Worm (Caenorhabditis elegans) whole organism, young adult: Measurements from ENCODE around the gene C02F5.2.

ENCODE experiments used
- B0261.1 ChIP-seq: sonication (generic microtip); optimal IDR thresholded peaks from 2 replicates; lab custom pipeline; 2016; ENCODE audit warnings: mild to moderate bottlenecking, missing genetic modification characterization, moderate library complexity, missing compliant biosample characterization
- B0336.3 ChIP-seq: fragments of 200-800 bp; sonication (Bioruptor generic); IDR thresholded peaks from 2 replicates; pipeline ENCODE4 v1.3.6; 2022; ENCODE audit warnings: missing genetic modification characterization, missing compliant biosample characterization
- F23B12.7 ChIP-seq: sonication (generic microtip); optimal IDR thresholded peaks from 2 replicates; lab custom pipeline; 2017; ENCODE audit warnings: missing genetic modification characterization, mild to moderate bottlenecking, missing compliant biosample characterization, antibody characterized with exemption, moderate library complexity; ENCODE audit not compliant: insufficient read depth
- F33H1.4 ChIP-seq: fragments of 200-800 bp; sonication (Bioruptor generic); IDR thresholded peaks from 2 replicates; pipeline ENCODE4 v1.3.6; 2022; ENCODE audit warnings: missing genetic modification reagents, missing genetic modification characterization, missing compliant biosample characterization
- F37B4.10 ChIP-seq: fragments of 200-800 bp; sonication (Bioruptor generic); IDR thresholded peaks from 2 replicates; pipeline ENCODE4 v1.3.6; 2022; ENCODE audit warnings: missing genetic modification characterization, missing compliant biosample characterization
- F52B5.7 ChIP-seq: sonication (generic microtip); optimal IDR thresholded peaks from 2 replicates; lab custom pipeline; 2016; ENCODE audit warnings: mild to moderate bottlenecking, missing genetic modification characterization, missing compliant biosample characterization
- F57C9.4 ChIP-seq: sonication (generic microtip); optimal IDR thresholded peaks from 2 replicates; lab custom pipeline; 2017; ENCODE audit warnings: mild to moderate bottlenecking, missing genetic modification characterization, missing compliant biosample characterization
- aptf-2 ChIP-seq: fragments of 200-800 bp; sonication (Bioruptor generic); conservative IDR thresholded peaks from 2 replicates; pipeline ENCODE4 v1.3.6; 2022; ENCODE audit warnings: missing genetic modification reagents, missing genetic modification characterization, missing compliant biosample characterization
- aptf-3 ChIP-seq: fragments of 200-800 bp; sonication (Bioruptor generic); IDR thresholded peaks from 2 replicates; pipeline ENCODE4 v1.3.6; 2022; ENCODE audit warnings: missing genetic modification characterization, missing compliant biosample characterization
- athp-1 ChIP-seq: sonication (generic microtip); optimal IDR thresholded peaks from 2 replicates; lab custom pipeline; 2017; ENCODE audit warnings: mild to moderate bottlenecking, missing genetic modification characterization, missing compliant biosample characterization
- attf-3 ChIP-seq: fragments of 200-800 bp; sonication (Bioruptor generic); conservative IDR thresholded peaks from 2 replicates; pipeline ENCODE4 v1.3.6; 2022; ENCODE audit warnings: missing genetic modification reagents, missing genetic modification characterization, missing compliant biosample characterization
- attf-5 ChIP-seq: fragments of 200-800 bp; sonication (Bioruptor generic); optimal IDR thresholded peaks from 2 replicates; lab custom pipeline; 2018; ENCODE audit warnings: mild to moderate bottlenecking, missing genetic modification characterization, missing compliant biosample characterization
- ccch-3 ChIP-seq: fragments of 200-800 bp; sonication (Bioruptor generic); optimal IDR thresholded peaks from 2 replicates; lab custom pipeline; 2018; ENCODE audit warnings: mild to moderate bottlenecking, missing genetic modification characterization, missing compliant biosample characterization
- cebp-1 ChIP-seq, 2 experiments: fragments of 200-800 bp in 1 of 2; sonication (Bioruptor generic) in 1 of 2; sonication (generic microtip) in 1 of 2; IDR thresholded peaks in 1 of 2; optimal IDR thresholded peaks in 1 of 2; 2 replicates each; pipeline versions ENCODE4 v1.3.6 to Lab custom; 2017 to 2022; ENCODE audit warnings: missing compliant biosample characterization in 2 of 2, missing genetic modification characterization in 2 of 2, mild to moderate bottlenecking in 1 of 2, missing genetic modification reagents in 1 of 2, moderate library complexity in 1 of 2
- cebp-2 ChIP-seq: fragments of 200-800 bp; sonication (Bioruptor generic); IDR thresholded peaks from 2 replicates; pipeline ENCODE4 v1.3.6; 2022; ENCODE audit warnings: missing genetic modification characterization, missing compliant biosample characterization
- ceh-91 ChIP-seq: fragments of 200-800 bp; sonication (Bioruptor generic); IDR thresholded peaks from 2 replicates; pipeline ENCODE4 v1.3.6; 2022; ENCODE audit warnings: missing genetic modification reagents, missing genetic modification characterization, missing compliant biosample characterization
- die-1 ChIP-seq: sonication (generic microtip); optimal IDR thresholded peaks from 2 replicates; lab custom pipeline; 2016; ENCODE audit warnings: missing genotype, mild to moderate bottlenecking, missing genetic modification characterization, missing compliant biosample characterization
- dox-1 ChIP-seq: fragments of 200-800 bp; sonication (Bioruptor generic); IDR thresholded peaks from 2 replicates; pipeline ENCODE4 v1.3.6; 2022; ENCODE audit warnings: missing genetic modification reagents, missing genetic modification characterization, missing compliant biosample characterization
- dpl-1 ChIP-seq: fragments of 150-350 bp; optimal IDR thresholded peaks from 2 replicates; lab custom pipeline; 2014; ENCODE audit warnings: missing biosample characterization, missing genetic modification reagents, missing genetic modification characterization
- efl-1 ChIP-seq: fragments of 150-350 bp; optimal IDR thresholded peaks from 2 replicates; lab custom pipeline; 2014; ENCODE audit warnings: missing biosample characterization, missing genetic modification reagents, missing genetic modification characterization
- egrh-3 ChIP-seq: fragments of 200-800 bp; sonication (Bioruptor generic); IDR thresholded peaks from 2 replicates; pipeline ENCODE4 v1.3.6; 2022; ENCODE audit warnings: missing genetic modification reagents, missing genetic modification characterization, missing compliant biosample characterization
- ekl-4 ChIP-seq: fragments of 200-800 bp; sonication (Bioruptor generic); IDR thresholded peaks from 2 replicates; pipeline ENCODE4 v1.3.6; 2022; ENCODE audit warnings: missing genetic modification reagents, missing genetic modification characterization, missing compliant biosample characterization
- ets-4 ChIP-seq: fragments of 200-800 bp; sonication (Bioruptor generic); optimal IDR thresholded peaks from 2 replicates; lab custom pipeline; 2018; ENCODE audit warnings: mild to moderate bottlenecking, missing genetic modification characterization, missing compliant biosample characterization
- hlh-12 ChIP-seq: sonication (generic microtip); optimal IDR thresholded peaks from 2 replicates; lab custom pipeline; 2016; ENCODE audit warnings: missing genetic modification characterization, missing compliant biosample characterization
- hlh-26 ChIP-seq: fragments of 200-800 bp; sonication (Bioruptor generic); conservative IDR thresholded peaks from 2 replicates; pipeline ENCODE4 v1.3.6; 2022; ENCODE audit warnings: missing genetic modification reagents, missing genetic modification characterization, missing compliant biosample characterization
- hsf-1 ChIP-seq: fragments of 200-800 bp; sonication (Bioruptor generic); IDR thresholded peaks from 2 replicates; pipeline ENCODE4 v1.3.6; 2022; ENCODE audit warnings: missing genetic modification reagents, missing genetic modification characterization, missing compliant biosample characterization
- lag-1 ChIP-seq: fragments of 200-800 bp; sonication (Bioruptor generic); IDR thresholded peaks from 2 replicates; pipeline ENCODE4 v1.3.6; 2022; ENCODE audit warnings: missing genetic modification reagents, missing genetic modification characterization, missing compliant biosample characterization
- let-607 ChIP-seq, 2 experiments: fragments of 200-800 bp in 1 of 2; sonication (Bioruptor generic) in 1 of 2; sonication (generic microtip) in 1 of 2; optimal IDR thresholded peaks; 2 replicates each; lab custom pipeline; 2016 to 2018; ENCODE audit warnings: mild to moderate bottlenecking in 2 of 2, missing compliant biosample characterization in 2 of 2, missing genetic modification characterization in 2 of 2, moderate library complexity in 2 of 2, missing genotype in 1 of 2
- lsl-1 ChIP-seq: fragments of 200-800 bp; sonication (Bioruptor generic); optimal IDR thresholded peaks from 2 replicates; lab custom pipeline; 2018; ENCODE audit warnings: mild to moderate bottlenecking, missing genetic modification characterization, moderate library complexity, missing compliant biosample characterization
- madf-10 ChIP-seq: sonication (generic microtip); optimal IDR thresholded peaks from 2 replicates; lab custom pipeline; 2016; ENCODE audit warnings: mild to moderate bottlenecking, missing genetic modification characterization, missing compliant biosample characterization
- mel-28 ChIP-seq: sonication (generic microtip); optimal IDR thresholded peaks from 2 replicates; lab custom pipeline; 2016; ENCODE audit warnings: borderline replicate concordance, mild to moderate bottlenecking, missing genetic modification characterization, missing compliant biosample characterization
- nfya-1 ChIP-seq: sonication (generic microtip); optimal IDR thresholded peaks from 2 replicates; lab custom pipeline; 2017; ENCODE audit warnings: antibody characterized with exemption, missing compliant biosample characterization, missing genetic modification characterization, borderline replicate concordance; ENCODE audit not compliant: insufficient read depth
- nfya-2 ChIP-seq: fragments of 200-800 bp; sonication (Bioruptor generic); IDR thresholded peaks from 2 replicates; pipeline ENCODE4 v1.3.6; 2022; ENCODE audit warnings: missing genetic modification reagents, missing genetic modification characterization, missing compliant biosample characterization
- nfyb-1 ChIP-seq: fragments of 200-800 bp; sonication (Bioruptor generic); IDR thresholded peaks from 2 replicates; pipeline ENCODE4 v1.3.6; 2022; ENCODE audit warnings: missing genetic modification reagents, missing genetic modification characterization, missing compliant biosample characterization
- nhr-179 ChIP-seq: sonication (generic microtip); optimal IDR thresholded peaks from 2 replicates; lab custom pipeline; 2016; ENCODE audit warnings: mild to moderate bottlenecking, missing genetic modification characterization, missing compliant biosample characterization
- rec-8 ChIP-seq, 2 experiments: sonication (generic microtip); optimal IDR thresholded peaks; 2 replicates each; lab custom pipeline; 2016; ENCODE audit warnings: mild to moderate bottlenecking in 2 of 2, missing genetic modification characterization in 2 of 2, missing genetic modification reagents in 2 of 2, missing genotype in 2 of 2, missing biosample characterization in 1 of 2, missing compliant biosample characterization in 1 of 2, moderate library complexity in 1 of 2
- sea-2 ChIP-seq: fragments of 200-800 bp; sonication (Bioruptor generic); IDR thresholded peaks from 2 replicates; pipeline ENCODE4 v1.3.6; 2022; ENCODE audit warnings: missing genetic modification characterization, missing compliant biosample characterization
- snpc-1.3 ChIP-seq: sonication (generic microtip); optimal IDR thresholded peaks from 2 replicates; lab custom pipeline; 2017; ENCODE audit warnings: missing genetic modification characterization, mild to moderate bottlenecking, missing compliant biosample characterization, antibody characterized with exemption, moderate library complexity, missing genotype, missing genetic modification reagents; ENCODE audit not compliant: insufficient read depth
- tlf-1 ChIP-seq: fragments of 200-800 bp; sonication (Bioruptor generic); optimal IDR thresholded peaks from 2 replicates; lab custom pipeline; 2018; ENCODE audit warnings: mild to moderate bottlenecking, missing genetic modification characterization, missing compliant biosample characterization
- unc-130 ChIP-seq: sonication (generic microtip); optimal IDR thresholded peaks from 2 replicates; lab custom pipeline; 2016; ENCODE audit warnings: missing genetic modification reagents, missing genetic modification characterization, missing compliant biosample characterization
- zfh-2 ChIP-seq: fragments of 200-800 bp; sonication (Bioruptor generic); conservative IDR thresholded peaks from 2 replicates; pipeline ENCODE4 v1.3.6; 2022; ENCODE audit warnings: missing genetic modification reagents, missing genetic modification characterization, missing compliant biosample characterization
- ztf-18 ChIP-seq: sonication (generic microtip); optimal IDR thresholded peaks from 2 replicates; lab custom pipeline; 2016; ENCODE audit warnings: missing genotype, mild to moderate bottlenecking, missing genetic modification characterization, missing compliant biosample characterization
- ztf-25 ChIP-seq: fragments of 200-800 bp; sonication (Bioruptor generic); IDR thresholded peaks from 2 replicates; pipeline ENCODE4 v1.3.6; 2022; ENCODE audit warnings: missing genetic modification reagents, missing genetic modification characterization, missing compliant biosample characterization

Gene C02F5.2

ce11 chrIII:8250007-8250683 lies 726 bp downstream of the C02F5.2 start, which contains the start of gene knl-1 (continued):
- TF ChIP-seq lsl-1 (peak; percentile 75), F33H1.4 (peak; percentile 44), attf-5 (GFP tag; lab: Kevin White, UChicago) (peak; percentile 59), athp-1 (tag; lab: Kevin White, UChicago) (no peak), dpl-1 (peak; percentile 79), attf-3 (peak; percentile 63; the same call in 1 of the 2 replicates), hlh-26 (GFP tag; lab: Robert Waterston, UW) (no peak), ztf-18 (tag; lab: Kevin White, UChicago) (peak; percentile 42)

ce11 chrIII:8254938-8255337 lies 5.5 kb downstream of the C02F5.2 start, which contains the start of gene F09G8.5:
TSS of gene F09G8.5 (plus strand) at chrIII:8254975.
- TF ChIP-seq cebp-1 (GFP tag; IDR thresholded peaks at IDR 0.05; lab: Robert Waterston, UW) (no peak), cebp-1 (tag; optimal IDR thresholded peaks at IDR 0.05; lab: Kevin White, UChicago) (no peak), ccch-3 (no peak), let-607 (tag; optimal IDR thresholded peaks at IDR 0.05; lab: Kevin White, UChicago) (no peak), B0261.1 (no peak), cebp-2 (GFP tag; lab: Robert Waterston, UW) (no peak), F23B12.7 (tag; lab: Kevin White, UChicago) (no peak)

ce11 chrIII:8258045-8258444 lies 8.6 kb downstream of the C02F5.2 start, which contains the start of gene ncr-2:
TSS of gene ncr-2 (plus strand) at chrIII:8258345.
- TF ChIP-seq ztf-25 (GFP tag; lab: Robert Waterston, UW): no peak
- TF ChIP-seq aptf-3: no peak
- no peak for TF ChIP-seq tlf-1
- no peak for TF ChIP-seq ekl-4
- TF ChIP-seq sea-2: no peak
- TF ChIP-seq hlh-12: no peak
- no peak for TF ChIP-seq mel-28
- TF ChIP-seq hlh-26 (GFP tag; lab: Robert Waterston, UW): no peak
- no peak for TF ChIP-seq zfh-2
- TF ChIP-seq die-1: no peak
- TF ChIP-seq nfya-2 (GFP tag; lab: Robert Waterston, UW): no peak
- TF ChIP-seq ets-4 (GFP tag; lab: Kevin White, UChicago): no peak
- no peak for TF ChIP-seq nhr-179
- no peak for TF ChIP-seq F37B4.10
- TF ChIP-seq unc-130: no peak
- TF ChIP-seq lag-1 (GFP tag; lab: Robert Waterston, UW): no peak
- TF ChIP-seq snpc-1.3 (tag; lab: Kevin White, UChicago): no peak
- TF ChIP-seq ceh-91 (GFP tag; lab: Robert Waterston, UW): no peak
- TF ChIP-seq F57C9.4 (tag; lab: Kevin White, UChicago): no peak
- TF ChIP-seq aptf-2 (GFP tag; lab: Robert Waterston, UW): no peak

- TF ChIP-seq hlh-26 (GFP tag; lab: Robert Waterston, UW) (no peak), efl-1 (GFP tag; lab: Kevin White, UChicago) (no peak), hsf-1 (GFP tag; lab: Robert Waterston, UW) (no peak), B0336.3 (no peak), tlf-1 (no peak), zfh-2 (peak; percentile 95), die-1 (no peak), F52B5.7 (tag; lab: Kevin White, UChicago) (peak; percentile 44), dox-1 (GFP tag; lab: Robert Waterston, UW) (0 out of 2 replicates have a peak, but pooled peaks have one; percentile 23), egrh-3 (GFP tag; lab: Robert Waterston, UW) (peak; percentile 97), madf-10 (tag; lab: Kevin White, UChicago) (no peak), nfya-1 (tag; lab: Kevin White, UChicago) (no peak), rec-8 (tag; optimal IDR thresholded peaks at IDR 0.05; lab: Kevin White, UChicago) (no peak), ekl-4 (no peak), F23B12.7 (tag; lab: Kevin White, UChicago) (no peak), nfyb-1 (GFP tag; lab: Robert Waterston, UW) (0 out of 2 replicates have a peak, but pooled peaks have one; percentile 9)
Measured at ce11 chrIII:8262599-8262998, 13.2 kb downstream of the C02F5.2 start.
